Worm (Caenorhabditis elegans): ENCODE measurements around the gene Y22D7AR.7.

The Y22D7AR.7 gene

DNA sequence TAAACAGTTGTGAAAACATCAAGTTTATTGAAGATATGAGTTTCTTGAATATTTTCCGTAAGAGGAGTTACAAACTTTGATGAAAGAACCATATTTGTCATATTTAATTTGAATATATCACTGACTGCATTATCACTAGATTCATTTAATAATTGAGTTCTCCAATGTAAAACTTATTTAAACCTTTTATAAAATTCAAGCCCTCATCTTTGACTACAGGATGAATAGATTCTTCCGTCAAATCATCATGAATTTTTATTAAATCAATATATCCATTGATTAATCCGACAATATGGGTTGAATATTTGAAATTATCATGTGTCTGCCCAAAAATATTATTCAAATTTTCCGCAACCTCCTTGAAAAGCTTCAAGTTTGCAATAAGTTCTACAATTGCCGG is at the start of gene Y22D7AR.7:
Gene Y22D7AR.7, minus strand, starts transcription at position 101 of the 400 bp plus-strand sequence.
- no peak for TF ChIP-seq dao-5 (tag; optimal IDR thresholded peaks at IDR 0.05)
- TF ChIP-seq him-1 (tag; optimal IDR thresholded peaks at IDR 0.05): no peak
- TF ChIP-seq W03F9.2 (tag; optimal IDR thresholded peaks at IDR 0.05): no peak

DNA sequence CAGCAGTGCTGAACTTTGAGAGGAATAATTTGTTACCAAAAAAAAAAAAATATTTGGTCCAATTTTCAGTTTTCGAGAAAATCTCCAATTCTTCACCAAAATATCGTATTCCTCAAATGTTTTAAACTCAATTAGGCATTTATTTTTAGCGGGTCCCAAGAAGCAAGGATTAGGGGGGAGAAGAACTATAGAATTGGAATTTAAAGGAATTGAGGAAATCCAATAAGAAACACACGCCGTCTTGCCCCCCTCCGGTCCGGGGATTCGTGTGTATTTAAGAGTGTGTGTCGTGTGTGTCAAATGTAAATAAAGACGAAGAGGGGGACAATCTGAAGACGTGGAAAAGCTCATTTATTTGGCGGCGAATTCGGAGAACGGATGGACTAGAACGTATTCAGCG is 45.5 kb upstream of the Y22D7AR.7 start:
- TF ChIP-seq W03F9.2 (tag; optimal IDR thresholded peaks at IDR 0.05): no peak
- TF ChIP-seq dao-5 (tag; optimal IDR thresholded peaks at IDR 0.05): no peak
- TF ChIP-seq him-1 (tag; optimal IDR thresholded peaks at IDR 0.05): no peak

DNA sequence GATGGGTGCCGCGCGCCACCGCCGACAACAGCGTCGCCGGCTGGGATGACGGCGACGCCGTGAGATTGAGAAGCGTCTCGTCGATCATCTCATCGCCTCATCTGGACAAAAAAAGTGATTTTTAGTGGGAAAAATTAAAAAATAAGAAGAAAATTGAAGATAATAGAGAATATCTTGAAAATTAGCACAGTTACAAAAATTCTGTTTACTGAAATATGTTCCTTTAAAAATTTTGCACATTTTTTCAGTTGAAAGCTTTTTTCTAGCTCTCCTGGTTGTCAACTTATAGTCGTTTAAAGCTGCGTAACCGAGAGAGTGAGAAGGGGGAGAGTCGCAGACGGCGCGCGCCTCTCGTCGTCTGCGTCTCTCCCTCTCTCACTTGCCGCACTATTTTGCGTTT is 45.1 kb upstream of the Y22D7AR.7 start, which contains the start of gene ser-4:
Gene ser-4, minus strand, starts transcription at position 101 of the 400 bp plus-strand sequence.
- TF ChIP-seq dao-5 (tag; optimal IDR thresholded peaks at IDR 0.05) (no peak), W03F9.2 (tag; optimal IDR thresholded peaks at IDR 0.05) (no peak), him-1 (tag; optimal IDR thresholded peaks at IDR 0.05) (no peak)

DNA sequence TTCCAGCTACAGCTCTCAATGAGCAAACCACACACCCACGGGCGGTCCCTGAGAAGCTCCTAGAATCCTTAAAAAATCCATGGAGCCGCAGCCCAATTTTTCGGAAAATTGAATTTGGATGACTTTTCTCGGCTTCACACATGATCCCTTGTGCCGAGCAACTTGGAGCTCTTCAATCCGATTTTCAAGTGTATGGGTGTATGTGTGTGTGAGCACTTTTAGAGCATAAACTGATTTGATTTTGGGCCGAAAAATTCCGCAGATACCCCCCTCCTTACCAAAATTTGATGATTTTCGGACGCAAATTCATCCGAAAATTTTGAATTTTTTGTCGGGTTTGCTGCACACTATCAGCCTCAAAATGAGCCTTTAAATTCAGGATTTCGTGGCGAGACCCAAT is 44.0 kb upstream of the Y22D7AR.7 start:
- no peak for TF ChIP-seq W03F9.2 (tag; optimal IDR thresholded peaks at IDR 0.05)
- TF ChIP-seq dao-5 (tag; optimal IDR thresholded peaks at IDR 0.05): no peak
- no peak for TF ChIP-seq him-1 (tag; optimal IDR thresholded peaks at IDR 0.05)

DNA sequence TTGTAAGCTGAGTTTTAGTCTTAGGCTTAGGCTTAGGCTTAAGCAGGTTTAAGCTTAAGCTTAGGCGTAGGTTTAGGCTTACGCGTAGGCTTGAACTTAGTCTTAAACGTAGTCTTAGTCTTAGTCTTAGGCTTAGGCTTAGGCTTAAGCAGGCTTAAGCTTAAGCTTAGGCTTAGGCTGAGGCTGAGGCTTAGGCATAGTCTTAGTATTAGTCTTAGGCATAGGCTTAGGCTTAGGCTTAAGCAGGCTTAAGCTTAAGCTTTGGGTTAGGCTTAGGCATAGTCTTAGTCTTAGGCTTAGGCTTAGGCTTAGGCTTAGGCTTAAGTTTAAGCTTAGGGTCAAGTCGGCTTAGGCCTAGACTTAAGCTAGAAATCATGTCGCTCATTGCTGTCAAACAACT is 30.9 kb upstream of the Y22D7AR.7 start:
- TF ChIP-seq dao-5 (tag; optimal IDR thresholded peaks at IDR 0.05): no peak
- no peak for TF ChIP-seq W03F9.2 (tag; optimal IDR thresholded peaks at IDR 0.05)
- TF ChIP-seq him-1 (tag; optimal IDR thresholded peaks at IDR 0.05): no peak

DNA sequence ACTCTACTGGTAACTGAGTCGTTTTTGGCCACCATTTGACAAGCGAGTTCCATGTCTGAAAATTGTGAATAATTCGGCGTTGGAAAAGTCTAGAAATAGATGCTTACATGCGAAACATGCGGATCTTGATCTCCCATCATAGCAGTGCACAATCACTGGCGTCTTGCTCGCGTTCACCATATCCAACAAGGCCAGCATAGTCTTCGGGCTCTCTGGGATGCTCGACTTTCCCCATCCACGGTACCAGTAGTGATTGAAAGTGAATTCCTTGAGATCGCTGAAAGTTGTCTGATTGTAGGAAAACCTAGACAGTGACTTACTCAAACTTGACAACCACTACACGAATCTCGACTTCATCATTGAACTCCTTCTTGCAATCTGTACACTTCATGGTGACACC is 29.9 kb upstream of the Y22D7AR.7 start:
- no peak for TF ChIP-seq him-1 (tag; optimal IDR thresholded peaks at IDR 0.05)
- no peak for TF ChIP-seq W03F9.2 (tag; optimal IDR thresholded peaks at IDR 0.05)
- TF ChIP-seq dao-5 (tag; optimal IDR thresholded peaks at IDR 0.05): no peak

DNA sequence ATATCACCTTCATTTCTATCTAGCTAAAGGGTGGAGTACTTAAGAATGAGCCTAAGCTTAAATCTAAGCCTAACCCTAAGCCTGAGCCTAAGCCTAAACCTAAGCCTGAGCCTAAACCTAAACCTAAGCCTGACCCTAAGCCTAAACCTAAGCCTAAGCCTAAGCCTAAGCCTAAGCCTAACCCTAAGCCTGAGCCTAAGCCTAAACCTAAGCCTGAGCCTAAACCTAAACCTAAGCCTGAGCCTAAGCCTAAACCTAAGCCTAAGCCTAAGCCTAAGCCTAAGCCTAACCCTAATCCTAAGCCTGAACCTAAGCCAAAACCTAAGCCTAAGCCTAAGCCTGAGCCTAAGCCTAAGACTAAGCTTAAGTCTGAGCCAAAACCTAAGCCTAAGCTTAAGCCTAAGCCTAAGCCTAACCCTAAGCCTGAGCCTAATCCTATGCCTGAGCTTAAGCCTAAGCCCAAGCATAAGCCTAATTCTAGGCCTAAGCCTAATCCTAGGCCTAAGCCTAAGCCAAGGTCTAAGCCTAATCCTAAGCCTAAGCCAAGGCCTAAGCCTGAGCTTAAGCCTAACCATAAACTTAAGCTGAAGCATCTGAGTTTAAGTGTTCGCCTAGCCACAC is 26.2 kb upstream of the Y22D7AR.7 start:
- TF ChIP-seq dao-5 (tag; optimal IDR thresholded peaks at IDR 0.05) (no peak), him-1 (tag; optimal IDR thresholded peaks at IDR 0.05) (no peak), W03F9.2 (tag; optimal IDR thresholded peaks at IDR 0.05) (no peak)

DNA sequence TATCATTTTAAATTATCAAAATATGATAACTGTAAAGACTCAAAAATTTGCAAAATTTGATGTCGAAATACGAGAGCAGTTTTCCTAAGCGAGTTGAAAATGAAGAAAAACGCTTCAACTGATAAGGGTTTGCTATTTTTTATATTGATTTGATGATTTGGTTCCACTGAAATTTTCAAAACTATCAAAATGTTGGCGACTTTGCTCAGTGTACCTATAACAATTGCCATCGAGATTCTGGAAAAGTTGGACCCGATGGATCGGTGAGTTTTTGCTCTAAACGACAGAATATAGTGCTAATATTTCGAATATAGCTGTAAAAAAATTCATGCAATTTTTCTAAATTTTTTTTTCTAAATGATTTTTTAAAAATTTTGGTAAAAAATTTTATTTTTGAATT is 17.9 kb upstream of the Y22D7AR.7 start, which contains the start of the genes fbxa-13 and Y22D7AR.2:
Gene fbxa-13, minus strand, starts transcription at position 101 of the 400 bp plus-strand sequence.
Gene Y22D7AR.2, plus strand, starts transcription at position 148 of the 400 bp plus-strand sequence.
- TF ChIP-seq dao-5 (tag; optimal IDR thresholded peaks at IDR 0.05) (no peak), him-1 (tag; optimal IDR thresholded peaks at IDR 0.05) (no peak), W03F9.2 (tag; optimal IDR thresholded peaks at IDR 0.05) (no peak)

DNA sequence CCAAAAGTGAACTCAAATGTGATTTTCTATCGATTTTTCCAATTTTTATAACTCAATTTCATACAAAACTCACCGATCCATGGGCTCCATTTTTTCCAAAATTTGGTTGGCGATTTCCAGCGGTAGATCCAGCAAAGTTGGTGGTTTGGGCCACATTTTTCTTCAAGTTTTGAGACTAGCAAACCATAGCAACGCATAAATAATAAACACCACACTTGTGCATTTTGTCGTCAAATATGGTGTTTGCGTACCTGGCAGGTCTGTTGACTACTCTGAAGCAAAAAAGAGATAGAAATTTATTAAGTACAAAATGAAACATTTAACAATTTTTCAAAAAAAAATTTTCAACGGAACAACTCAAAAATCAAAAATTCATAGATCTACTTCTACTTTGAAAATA is 17.4 kb upstream of the Y22D7AR.7 start:
- no peak for TF ChIP-seq W03F9.2 (tag; optimal IDR thresholded peaks at IDR 0.05)
- TF ChIP-seq dao-5 (tag; optimal IDR thresholded peaks at IDR 0.05): no peak
- no peak for TF ChIP-seq him-1 (tag; optimal IDR thresholded peaks at IDR 0.05)

DNA sequence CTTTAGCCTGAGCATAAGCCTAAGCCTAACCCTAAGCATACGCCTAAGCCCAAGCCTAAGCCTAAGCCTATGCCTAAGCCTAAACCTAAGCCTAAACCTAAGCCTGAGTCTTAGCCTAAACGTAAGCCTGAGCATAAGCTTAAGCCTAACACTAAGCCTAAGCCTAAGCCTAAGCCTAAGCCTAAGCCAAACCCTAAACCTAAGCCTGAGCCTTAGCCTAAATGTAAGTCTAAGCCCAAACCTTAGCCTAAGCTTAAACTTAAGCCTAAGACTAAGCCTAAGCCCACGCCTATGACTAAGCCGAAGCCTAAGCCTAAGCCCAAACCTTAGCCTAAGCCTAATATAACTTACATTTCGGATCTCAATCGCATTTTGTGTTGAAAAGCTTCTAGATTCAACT is 16.1 kb upstream of the Y22D7AR.7 start:
- TF ChIP-seq W03F9.2 (tag; optimal IDR thresholded peaks at IDR 0.05) (no peak), dao-5 (tag; optimal IDR thresholded peaks at IDR 0.05) (no peak), him-1 (tag; optimal IDR thresholded peaks at IDR 0.05) (no peak)

DNA sequence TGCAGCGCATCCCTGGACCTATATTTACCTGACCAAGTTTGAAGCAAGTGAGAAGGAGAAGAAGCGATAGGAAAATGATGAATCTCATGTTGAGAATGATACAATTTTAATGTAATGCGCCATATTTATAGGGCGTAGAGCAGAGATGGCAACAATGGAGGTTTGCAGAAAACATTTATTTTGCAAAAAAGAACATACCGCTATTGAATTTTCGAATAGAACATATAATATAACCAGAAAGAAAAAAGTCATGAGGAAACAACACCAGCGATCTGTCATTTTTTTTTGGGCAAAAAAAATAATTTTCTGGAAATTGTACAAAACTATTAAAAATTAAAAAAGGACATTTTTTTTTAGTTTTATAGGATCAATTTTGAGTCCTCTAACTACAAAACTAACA is 14.4 kb upstream of the Y22D7AR.7 start, which contains the start of gene spex-3:
Gene spex-3, minus strand, starts transcription at position 101 of the 400 bp plus-strand sequence.
- TF ChIP-seq W03F9.2 (tag; optimal IDR thresholded peaks at IDR 0.05): no peak
- TF ChIP-seq dao-5 (tag; optimal IDR thresholded peaks at IDR 0.05): no peak

DNA sequence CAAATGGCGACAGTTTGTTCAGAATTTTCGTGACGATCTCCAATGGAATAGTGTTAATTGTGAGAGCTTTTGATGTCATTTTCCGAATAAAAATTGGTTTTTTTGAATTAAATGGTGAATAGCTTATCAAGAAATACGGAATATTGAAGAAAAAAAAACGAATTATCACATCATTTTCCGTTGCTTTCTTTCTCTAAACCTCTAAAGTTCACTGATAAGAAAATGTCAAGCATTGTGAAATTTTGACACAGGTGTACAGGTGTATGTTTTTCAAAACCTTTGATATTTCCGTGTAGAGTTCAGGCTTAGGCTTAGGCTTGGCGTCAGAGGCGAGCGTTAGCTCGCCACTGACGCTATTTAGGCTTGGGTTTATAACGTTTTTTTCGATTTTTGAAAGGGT is 10.9 kb upstream of the Y22D7AR.7 start, which contains the start of gene fbxa-74:
Gene fbxa-74, minus strand, starts transcription at position 145 of the 400 bp plus-strand sequence.
- TF ChIP-seq dao-5 (tag; optimal IDR thresholded peaks at IDR 0.05) (no peak), W03F9.2 (tag; optimal IDR thresholded peaks at IDR 0.05) (no peak), him-1 (tag; optimal IDR thresholded peaks at IDR 0.05) (no peak)

DNA sequence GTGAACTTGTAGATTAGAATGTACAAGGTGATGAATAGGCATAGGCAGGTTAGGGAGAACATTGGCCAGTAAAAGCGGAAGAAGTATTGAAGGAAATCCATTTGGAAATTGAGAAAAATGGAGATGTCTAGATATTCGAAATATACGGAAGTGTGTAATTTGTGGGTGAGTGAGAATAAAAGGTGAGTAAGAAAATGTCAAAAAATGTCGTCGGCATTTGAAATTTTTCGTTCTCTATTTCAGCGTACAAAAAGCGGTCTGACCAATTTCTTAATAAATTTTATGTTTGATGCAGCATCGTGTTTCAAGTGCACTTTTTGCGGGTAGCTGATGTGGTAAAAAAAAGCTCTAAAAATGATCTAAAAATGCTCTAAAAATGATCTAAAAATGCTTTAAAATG is 7.1 kb upstream of the Y22D7AR.7 start, which contains the start of gene srd-64:
Gene srd-64, minus strand, starts transcription at position 101 of the 400 bp plus-strand sequence.
- TF ChIP-seq dao-5 (tag; optimal IDR thresholded peaks at IDR 0.05) (no peak), W03F9.2 (tag; optimal IDR thresholded peaks at IDR 0.05) (no peak), him-1 (tag; optimal IDR thresholded peaks at IDR 0.05) (no peak)

DNA sequence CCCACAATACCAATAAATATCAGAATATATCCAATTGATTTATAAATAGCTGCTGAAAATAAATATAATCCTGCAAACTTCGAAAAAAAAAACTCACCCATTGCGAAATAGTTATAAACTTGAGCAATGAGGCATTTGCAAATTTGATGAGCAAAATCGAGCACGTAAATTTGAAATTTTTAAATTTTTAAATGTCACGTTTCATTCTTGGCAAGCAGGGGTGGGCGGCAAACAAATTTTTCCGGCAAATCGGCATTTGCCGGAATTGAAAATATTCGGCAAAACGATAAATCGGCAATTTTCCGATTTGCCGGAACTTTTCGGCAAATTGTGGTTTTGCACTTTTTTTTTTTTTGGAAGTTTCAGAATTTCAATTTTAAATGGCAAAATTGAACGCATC is 2.0 kb upstream of the Y22D7AR.7 start, which contains the start of gene Y22D7AR.14:
Gene Y22D7AR.14, minus strand, starts transcription at position 101 of the 400 bp plus-strand sequence.
- TF ChIP-seq W03F9.2 (tag; optimal IDR thresholded peaks at IDR 0.05): no peak
- TF ChIP-seq him-1 (tag; optimal IDR thresholded peaks at IDR 0.05): no peak
- TF ChIP-seq dao-5 (tag; optimal IDR thresholded peaks at IDR 0.05): no peak

DNA sequence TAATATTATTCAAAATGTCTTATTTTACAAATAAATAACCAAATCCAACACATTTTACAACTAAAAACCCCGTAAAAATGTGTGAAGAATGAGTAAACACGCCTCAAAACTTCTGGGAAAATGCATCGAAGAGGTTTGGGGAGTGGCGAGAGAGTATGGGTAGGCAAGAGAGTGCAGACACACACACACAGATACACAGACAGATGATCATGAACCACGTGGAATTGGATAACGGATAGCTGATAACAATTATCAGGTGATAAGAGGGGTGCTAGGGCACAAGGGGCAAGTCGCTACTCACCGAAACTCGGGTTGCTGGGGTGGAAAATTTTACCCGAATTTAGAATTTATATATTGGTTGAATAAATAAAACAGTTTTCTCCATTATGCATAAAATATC is 5.6 kb downstream of the Y22D7AR.7 start:
- no peak for TF ChIP-seq W03F9.2 (tag; optimal IDR thresholded peaks at IDR 0.05)
- no peak for TF ChIP-seq him-1 (tag; optimal IDR thresholded peaks at IDR 0.05)
- TF ChIP-seq dao-5 (tag; optimal IDR thresholded peaks at IDR 0.05): no peak

Measured in whole organism, L4/young adult.